Worm (Caenorhabditis elegans): ENCODE measurements around the gene C44C10.11.
A peak's percentile ranks its signal among the peaks of the same experiment; 100 is the strongest.

C44C10.11 gene

ce11 chrX:11666545-11667177 is 43.5 kb downstream of the C44C10.11 start, which contains the start of gene noca-2 (continued):
- TF ChIP-seq elt-3 (tag; optimal IDR thresholded peaks at IDR 0.05), result no peak
- no peak for TF ChIP-seq egl-27 (tag; optimal IDR thresholded peaks at IDR 0.05)
- TF ChIP-seq ceh-8 (GFP tag; optimal IDR thresholded peaks at IDR 0.05), result no peak
- peak; percentile 11 for TF ChIP-seq nhr-47 (tag; optimal IDR thresholded peaks at IDR 0.05)
- TF ChIP-seq tbx-2 (tag; optimal IDR thresholded peaks at IDR 0.05), result peak; percentile 12
- TF ChIP-seq elt-2 (tag; optimal IDR thresholded peaks at IDR 0.05), result no peak
- TF ChIP-seq zag-1 (tag; optimal IDR thresholded peaks at IDR 0.05), result no peak
- peak; percentile 11 for TF ChIP-seq blmp-1 (tag; optimal IDR thresholded peaks at IDR 0.05)
- no peak for TF ChIP-seq sox-4 (tag; optimal IDR thresholded peaks at IDR 0.05)

DNA sequence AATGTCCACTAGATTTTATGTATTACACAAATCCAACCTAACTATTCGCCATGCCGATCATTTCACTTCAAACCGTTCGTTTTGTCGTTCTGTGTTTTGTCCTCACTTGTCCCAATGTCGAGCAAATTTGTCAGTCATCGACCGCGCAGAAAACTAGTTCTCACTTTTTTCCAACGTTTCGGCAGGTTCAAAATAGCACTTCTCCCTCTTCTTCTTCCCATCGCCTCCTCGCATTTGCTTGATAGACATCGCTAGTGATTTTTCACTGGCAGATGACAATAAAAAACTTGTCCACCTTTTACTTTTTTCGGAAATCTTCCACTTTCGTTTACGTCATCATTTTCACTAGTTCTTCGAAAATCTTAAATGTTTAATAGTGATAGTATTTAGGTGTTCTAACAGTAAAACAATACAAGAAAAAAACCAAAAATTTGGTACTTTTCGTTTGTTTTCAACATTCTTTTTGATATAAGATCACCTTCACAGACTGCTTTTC is 44.6 kb downstream of the C44C10.11 start:
- TF ChIP-seq elt-3 (tag; optimal IDR thresholded peaks at IDR 0.05) (peak in 1 of 6 experiments; percentile 16), blmp-1 (tag; optimal IDR thresholded peaks at IDR 0.05) (peak; percentile 96), lin-14 (GFP tag; optimal IDR thresholded peaks at IDR 0.05) (no peak)

- TF ChIP-seq efl-1 (optimal IDR thresholded peaks at IDR 0.05) (no peak), efl-1 (GFP tag; optimal IDR thresholded peaks at IDR 0.05 in 1 of 2) (peak in 1 of 2 experiments; percentile 86), skn-1 (tag; optimal IDR thresholded peaks at IDR 0.05) (no peak), nhr-76 (tag; optimal IDR thresholded peaks at IDR 0.05) (no peak), lin-14 (GFP tag; optimal IDR thresholded peaks at IDR 0.05) (peak; percentile 1), fkh-10 (GFP tag; optimal IDR thresholded peaks at IDR 0.05) (no peak), unc-62 (GFP tag; optimal IDR thresholded peaks at IDR 0.05) (no peak), ztf-11 (tag; optimal IDR thresholded peaks at IDR 0.05) (no peak), vab-15 (tag; optimal IDR thresholded peaks at IDR 0.05) (no peak), unc-130 (tag; optimal IDR thresholded peaks at IDR 0.05) (no peak), aha-1 (tag; optimal IDR thresholded peaks at IDR 0.05) (no peak), C16A3.4 (tag; optimal IDR thresholded peaks at IDR 0.05) (no peak)
These were observed 46.0 kb downstream of the C44C10.11 start for ce11 chrX:11664184-11664583.

DNA sequence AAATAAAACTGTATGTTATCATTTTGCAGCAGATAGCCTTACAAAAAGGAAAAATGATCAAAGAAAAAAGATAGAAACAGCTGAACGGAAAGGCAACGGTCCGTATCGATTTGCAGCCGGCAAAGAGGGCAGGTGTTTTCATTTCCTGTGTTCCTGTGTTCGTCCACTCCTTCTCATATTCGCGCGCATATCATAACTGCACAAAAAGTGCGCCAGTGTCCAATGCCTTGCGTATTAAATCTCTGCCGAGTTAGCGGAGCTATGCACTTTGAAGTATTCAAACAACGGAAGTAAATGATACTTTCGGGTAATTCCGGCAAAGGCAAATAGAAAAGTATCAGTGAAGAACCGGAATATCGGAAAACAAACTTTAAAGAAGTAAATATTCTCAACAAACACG is 47.6 kb downstream of the C44C10.11 start:
- TF ChIP-seq efl-1 (optimal IDR thresholded peaks at IDR 0.05), result peak; percentile 22 to 33
- peak; percentile 27 to 95 for TF ChIP-seq efl-1 (GFP tag; optimal IDR thresholded peaks at IDR 0.05 in 1 of 2)
- TF ChIP-seq unc-86 (tag; optimal IDR thresholded peaks at IDR 0.05), result no peak
- peak in 2 of 3 experiments; percentile 43 to 47 for TF ChIP-seq dpl-1 (GFP tag; optimal IDR thresholded peaks at IDR 0.05)
- TF ChIP-seq nhr-19 (GFP tag; conservative IDR thresholded peaks at IDR 0.05), result no peak
- peak; percentile 8 for TF ChIP-seq rnt-1 (tag; optimal IDR thresholded peaks at IDR 0.05)
- TF ChIP-seq hlh-17 (GFP tag; optimal IDR thresholded peaks at IDR 0.05; ENCODE audit: borderline replicate concordance), result no peak
- TF ChIP-seq mdl-1 (tag; optimal IDR thresholded peaks at IDR 0.05), result no peak
- peak; percentile 17 for TF ChIP-seq fkh-8 (tag; optimal IDR thresholded peaks at IDR 0.05)
- peak in 1 of 2 experiments; percentile 19 for TF ChIP-seq lin-35 (GFP tag; optimal IDR thresholded peaks at IDR 0.05)
- TF ChIP-seq lin-13 (GFP tag; optimal IDR thresholded peaks at IDR 0.05), result no peak
- TF ChIP-seq unc-62 (GFP tag; optimal IDR thresholded peaks at IDR 0.05), result no peak
- no peak for TF ChIP-seq aha-1 (tag; optimal IDR thresholded peaks at IDR 0.05)

DNA sequence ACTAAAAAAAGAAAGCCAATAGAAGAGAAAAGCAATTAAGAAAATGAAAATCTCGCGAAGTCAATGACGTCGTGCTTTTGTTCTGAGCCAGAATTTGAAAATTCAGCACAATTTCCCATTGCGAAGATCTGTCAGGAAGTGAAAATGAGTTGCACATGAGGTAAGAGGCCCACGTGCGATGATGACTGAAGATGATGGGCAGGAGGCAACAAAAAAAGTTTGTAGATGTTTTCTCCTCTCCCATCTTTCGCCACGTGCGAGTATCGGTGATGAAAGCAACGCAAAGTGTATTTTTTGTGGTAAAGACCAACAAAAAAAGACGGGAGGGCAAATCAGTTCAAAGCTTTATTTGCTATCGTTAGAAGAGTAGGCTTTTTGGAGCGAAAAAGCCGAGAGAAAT is 48.1 kb downstream of the C44C10.11 start:
- peak; percentile 15 for TF ChIP-seq lin-14 (GFP tag; optimal IDR thresholded peaks at IDR 0.05)
- no peak for TF ChIP-seq unc-86 (tag; optimal IDR thresholded peaks at IDR 0.05)
- no peak for TF ChIP-seq sox-4 (tag; optimal IDR thresholded peaks at IDR 0.05)
- TF ChIP-seq pqm-1 (tag; optimal IDR thresholded peaks at IDR 0.05), result no peak
- no peak for TF ChIP-seq aha-1 (tag; optimal IDR thresholded peaks at IDR 0.05)
- TF ChIP-seq ces-1 (GFP tag; optimal IDR thresholded peaks at IDR 0.05), result no peak
- peak; percentile 9 for TF ChIP-seq tbx-2 (tag; optimal IDR thresholded peaks at IDR 0.05)
- TF ChIP-seq nhr-19 (GFP tag; conservative IDR thresholded peaks at IDR 0.05), result no peak
- TF ChIP-seq lin-13 (GFP tag; optimal IDR thresholded peaks at IDR 0.05), result no peak
- no peak for TF ChIP-seq vab-15 (tag; optimal IDR thresholded peaks at IDR 0.05)
- no peak for TF ChIP-seq fkh-4 (tag; optimal IDR thresholded peaks at IDR 0.05; ENCODE audit: borderline replicate concordance)
- TF ChIP-seq egl-13 (tag; optimal IDR thresholded peaks at IDR 0.05), result no peak
- TF ChIP-seq zip-4 (GFP tag; optimal IDR thresholded peaks at IDR 0.05), result no peak
- TF ChIP-seq hlh-4 (tag; optimal IDR thresholded peaks at IDR 0.05), result no peak
- TF ChIP-seq nhr-11 (tag; optimal IDR thresholded peaks at IDR 0.05), result no peak
- TF ChIP-seq pax-3 (tag; optimal IDR thresholded peaks at IDR 0.05), result no peak
- TF ChIP-seq swsn-7 (tag; optimal IDR thresholded peaks at IDR 0.05), result no peak
- peak in 1 of 2 experiments; percentile 74 for TF ChIP-seq mdl-1 (tag; optimal IDR thresholded peaks at IDR 0.05)
- no peak for TF ChIP-seq pag-3 (tag; optimal IDR thresholded peaks at IDR 0.05; ENCODE audit: borderline replicate concordance, insufficient read depth)
- TF ChIP-seq F16B12.6 (tag; optimal IDR thresholded peaks at IDR 0.05), result no peak
- no peak for TF ChIP-seq grh-1 (GFP tag; IDR thresholded peaks at IDR 0.05)
- TF ChIP-seq blmp-1 (tag; optimal IDR thresholded peaks at IDR 0.05), result no peak
